Fruit fly (Drosophila melanogaster): ENCODE results near the gene CG33346.
A peak's percentile ranks its signal among the peaks of the same experiment; 100 is the strongest.

dm6 chr3R:28634981-28635930 is 33.8 kb upstream of the CG33346 start, which contains the start of gene CG10011:
- TF ChIP-seq usp (GFP tag; optimal IDR thresholded peaks at IDR 0.05), result no peak
- TF ChIP-seq psq (optimal IDR thresholded peaks at IDR 0.05), result no peak
- peak; percentile 10 for TF ChIP-seq CG8478 (optimal IDR thresholded peaks at IDR 0.05)
